Fruit fly (Drosophila melanogaster): ENCODE measurements around the gene snk.

DNA sequence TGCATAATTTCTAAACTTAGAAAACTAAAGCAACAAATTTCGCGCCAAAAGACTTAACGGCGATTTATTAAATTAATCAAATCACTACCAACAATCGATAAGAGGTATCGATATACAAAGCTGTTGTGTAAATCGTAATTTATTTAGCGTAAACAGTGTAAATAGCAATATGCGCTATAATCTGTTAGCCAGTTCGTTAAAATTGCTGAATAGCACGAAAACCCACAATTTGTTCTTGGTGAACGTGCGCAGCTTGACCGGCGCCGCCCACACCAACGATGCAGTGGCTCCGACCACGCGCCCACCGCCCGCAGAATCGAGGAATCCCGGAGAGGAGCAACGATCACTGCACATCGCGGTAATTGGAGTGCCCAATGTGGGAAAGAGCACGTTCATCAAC, 47.0 kb downstream of the snk start, which contains the start of gene CG7488:
- no peak for TF ChIP-seq dsx (GFP tag; optimal IDR thresholded peaks at IDR 0.05; ENCODE audit: poor library complexity, severe bottlenecking)
- no peak for TF ChIP-seq CG34406 (GFP tag; optimal IDR thresholded peaks at IDR 0.05)
- TF ChIP-seq Eip75B (GFP tag; optimal IDR thresholded peaks at IDR 0.05): no peak
- TF ChIP-seq CG1621 (tag; optimal IDR thresholded peaks at IDR 0.05): no peak
- TF ChIP-seq vri (GFP tag; optimal IDR thresholded peaks at IDR 0.05): no peak
- TF ChIP-seq CG3919 (GFP tag; optimal IDR thresholded peaks at IDR 0.05): no peak
- no peak for TF ChIP-seq pdm3 (GFP tag; optimal IDR thresholded peaks at IDR 0.05)
- TF ChIP-seq lz (GFP tag; optimal IDR thresholded peaks at IDR 0.05): no peak
- no peak for TF ChIP-seq CG16779 (tag; optimal IDR thresholded peaks at IDR 0.05)
- TF ChIP-seq fd85E (GFP tag; optimal IDR thresholded peaks at IDR 0.05): no peak
- no peak for TF ChIP-seq CG8632 (GFP tag; optimal IDR thresholded peaks at IDR 0.05)
- no peak for TF ChIP-seq CG6854 (GFP tag; optimal IDR thresholded peaks at IDR 0.05)
- no peak for TF ChIP-seq CG8119 (GFP tag; IDR thresholded peaks at IDR 0.05)
